Fruit fly (Drosophila melanogaster) whole organism, embryonic: ENCODE results near the gene CG1910.

Experiments used
- CG4854 ChIP-seq: fragments of 200-800 bp; sonication (Bioruptor generic); optimal IDR thresholded peaks from 2 replicates; lab custom pipeline; 2016; ENCODE audit warnings: missing biosample characterization, missing genetic modification characterization, inconsistent platforms
- CG6175 ChIP-seq: fragments of 200-800 bp; sonication (Bioruptor generic); IDR thresholded peaks from 3 replicates; pipeline ENCODE4 v1.3.6; 2022; ENCODE audit warnings: missing biosample characterization, missing genetic modification characterization
- CoRest ChIP-seq: fragments of 200-800 bp; sonication (Bioruptor generic); optimal IDR thresholded peaks from 3 replicates; lab custom pipeline; 2018; ENCODE audit warnings: missing biosample characterization, mild to moderate bottlenecking, missing genetic modification characterization, moderate library complexity
- ERR ChIP-seq: fragments of 200-800 bp; sonication (Bioruptor generic); optimal IDR thresholded peaks from 2 replicates; lab custom pipeline; 2016; ENCODE audit warnings: missing biosample characterization, missing genetic modification characterization
- Rfx ChIP-seq: fragments of 200-800 bp; sonication (Bioruptor generic); IDR thresholded peaks from 2 replicates; pipeline ENCODE4 v1.3.6; 2022; ENCODE audit warnings: missing biosample characterization, missing genetic modification characterization
- Sry-β ChIP-seq: fragments of 200-800 bp; sonication (Bioruptor generic); optimal IDR thresholded peaks from 2 replicates; lab custom pipeline; 2018; ENCODE audit warnings: missing biosample characterization, mild to moderate bottlenecking, missing genetic modification characterization, moderate library complexity
- br ChIP-seq: fragments of >200 bp; optimal IDR thresholded peaks from 2 replicates; lab custom pipeline; 2017
- dmrt11E ChIP-seq: fragments of 200-800 bp; sonication (Bioruptor generic); optimal IDR thresholded peaks from 3 replicates; lab custom pipeline; 2018; ENCODE audit warnings: missing biosample characterization, mild to moderate bottlenecking, missing genetic modification characterization, moderate library complexity
- fru ChIP-seq: fragments of >200 bp; optimal IDR thresholded peaks from 2 replicates; lab custom pipeline; 2017
- ftz-f1 ChIP-seq: fragments of 200-800 bp; sonication (Bioruptor generic); optimal IDR thresholded peaks from 2 replicates; lab custom pipeline; 2016; ENCODE audit warnings: missing biosample characterization, missing genetic modification characterization
- h ChIP-seq: fragments of >200 bp; optimal IDR thresholded peaks from 2 replicates; lab custom pipeline; 2017
- sisA ChIP-seq: fragments of 200-800 bp; sonication (Bioruptor generic); IDR thresholded peaks from 2 replicates; pipeline ENCODE4 v1.3.6; 2022; ENCODE audit warnings: missing biosample characterization, missing genetic modification characterization

DNA sequence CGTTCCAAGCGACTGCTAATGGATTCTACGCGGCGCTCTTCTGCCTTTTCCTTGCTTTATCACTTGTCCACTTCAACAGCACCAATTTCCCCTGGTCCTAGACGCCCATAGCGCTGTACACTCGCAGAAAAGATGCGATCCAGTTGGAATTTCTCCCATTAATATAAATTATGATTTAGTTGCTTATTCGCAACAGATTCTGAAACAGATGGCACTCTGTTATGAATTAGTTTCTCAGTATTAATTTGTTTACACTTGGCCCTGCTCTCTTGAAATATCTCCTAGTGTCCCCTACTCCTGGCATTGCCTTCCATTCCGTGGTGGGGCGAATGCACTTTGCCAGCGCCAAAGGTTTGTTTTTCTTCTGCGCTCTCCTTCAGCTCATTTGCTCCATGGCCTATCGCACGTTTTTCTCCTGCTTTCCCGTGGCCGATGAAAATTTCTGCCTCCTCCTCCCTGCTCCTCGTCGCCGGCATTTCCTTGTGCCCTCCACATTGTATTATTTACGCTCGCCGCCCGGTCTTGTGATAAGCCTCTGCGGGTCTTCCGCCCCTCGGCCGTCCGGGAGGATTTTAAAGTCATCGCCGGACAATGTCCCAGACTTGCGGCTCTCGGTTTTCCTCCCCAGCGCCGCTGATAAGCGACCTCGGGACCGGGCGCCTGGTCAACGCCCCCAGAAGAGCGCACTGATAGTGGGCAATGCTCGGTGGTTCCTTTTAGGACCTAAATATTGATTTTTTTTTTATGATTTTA, 41.1 kb upstream of the CG1910 start:
- TF ChIP-seq sisA (GFP tag; lab: Robert Waterston, UW) (no peak), fru (lab: Kevin White, UChicago) (no peak), dmrt11E (tag; lab: Kevin White, UChicago) (peak; percentile 80), CoRest (tag; lab: Kevin White, UChicago) (no peak), br (lab: Kevin White, UChicago) (no peak), CG6175 (GFP tag; lab: Robert Waterston, UW) (no peak), ftz-f1 (GFP tag; lab: Kevin White, UChicago) (no peak), ERR (GFP tag; lab: Kevin White, UChicago) (no peak), Rfx (GFP tag; lab: Robert Waterston, UW) (no peak), Sry-β (GFP tag; lab: Kevin White, UChicago) (no peak), h (no peak), CG4854 (GFP tag; lab: Kevin White, UChicago) (no peak)
